Fruit fly (Drosophila melanogaster): Measurements from ENCODE around the gene CG31178.
A peak's percentile ranks its signal among the peaks of the same experiment; 100 is the strongest.

The CG31178 gene

dm6 chr3R:21836614-21837013, 36.9 kb upstream of the CG31178 start:
- TF ChIP-seq CG14711 (tag; optimal IDR thresholded peaks at IDR 0.05) (no peak), toe (GFP tag; optimal IDR thresholded peaks at IDR 0.05) (no peak), CG7101 (tag; optimal IDR thresholded peaks at IDR 0.05) (no peak), Crg-1 (GFP tag; optimal IDR thresholded peaks at IDR 0.05) (no peak), CG11617 (GFP tag; optimal IDR thresholded peaks at IDR 0.05) (no peak), Mnt (GFP tag; optimal IDR thresholded peaks at IDR 0.05) (no peak), CG33017 (tag; optimal IDR thresholded peaks at IDR 0.05) (no peak), cic (GFP tag; optimal IDR thresholded peaks at IDR 0.05) (no peak), CG1620 (GFP tag; optimal IDR thresholded peaks at IDR 0.05) (no peak), Hr96 (GFP tag; optimal IDR thresholded peaks at IDR 0.05) (no peak), cnc (optimal IDR thresholded peaks at IDR 0.05) (no peak), Clk (GFP tag; optimal IDR thresholded peaks at IDR 0.05) (no peak), bab1 (GFP tag; optimal IDR thresholded peaks at IDR 0.05) (no peak), ovo (GFP tag; optimal IDR thresholded peaks at IDR 0.05) (no peak), CG7045 (GFP tag; optimal IDR thresholded peaks at IDR 0.05) (no peak), tj (GFP tag; optimal IDR thresholded peaks at IDR 0.05) (no peak)

- no peak for TF ChIP-seq CG7045 (GFP tag; optimal IDR thresholded peaks at IDR 0.05)
- TF ChIP-seq bab1 (GFP tag; optimal IDR thresholded peaks at IDR 0.05): no peak
- TF ChIP-seq tj (GFP tag; optimal IDR thresholded peaks at IDR 0.05): no peak
- TF ChIP-seq cnc (optimal IDR thresholded peaks at IDR 0.05): no peak
- TF ChIP-seq CG1620 (GFP tag; optimal IDR thresholded peaks at IDR 0.05): no peak
- TF ChIP-seq Hr96 (GFP tag; optimal IDR thresholded peaks at IDR 0.05): no peak
- TF ChIP-seq CG11617 (GFP tag; optimal IDR thresholded peaks at IDR 0.05): no peak
- no peak for TF ChIP-seq CG33017 (tag; optimal IDR thresholded peaks at IDR 0.05)
- no peak for TF ChIP-seq Clk (GFP tag; optimal IDR thresholded peaks at IDR 0.05)
- TF ChIP-seq ovo (GFP tag; optimal IDR thresholded peaks at IDR 0.05): no peak
- TF ChIP-seq CG14711 (tag; optimal IDR thresholded peaks at IDR 0.05): no peak
- no peak for TF ChIP-seq CG12768 (GFP tag; optimal IDR thresholded peaks at IDR 0.05)
- no peak for TF ChIP-seq cic (GFP tag; optimal IDR thresholded peaks at IDR 0.05)
- TF ChIP-seq kay (GFP tag; ENCODE audit: borderline replicate concordance): no peak
- no peak for TF ChIP-seq CG5204 (GFP tag; optimal IDR thresholded peaks at IDR 0.05)
- no peak for TF ChIP-seq Crg-1 (GFP tag; optimal IDR thresholded peaks at IDR 0.05)
- no peak for TF ChIP-seq Mnt (GFP tag; optimal IDR thresholded peaks at IDR 0.05)
- TF ChIP-seq CG7101 (tag; optimal IDR thresholded peaks at IDR 0.05): no peak
- no peak for TF ChIP-seq pad (GFP tag; optimal IDR thresholded peaks at IDR 0.05)
Measured at dm6 chr3R:21837069-21837977, 36.2 kb upstream of the CG31178 start.

- TF ChIP-seq CG7045 (GFP tag; optimal IDR thresholded peaks at IDR 0.05) (no peak), CG14711 (tag; optimal IDR thresholded peaks at IDR 0.05) (no peak), kay (GFP tag; ENCODE audit: borderline replicate concordance) (no peak), CG11617 (GFP tag; optimal IDR thresholded peaks at IDR 0.05) (no peak), CG12768 (GFP tag; optimal IDR thresholded peaks at IDR 0.05) (no peak), Clk (GFP tag; optimal IDR thresholded peaks at IDR 0.05) (no peak), CG7101 (tag; optimal IDR thresholded peaks at IDR 0.05) (no peak), CG33017 (tag; optimal IDR thresholded peaks at IDR 0.05) (no peak), pad (GFP tag; optimal IDR thresholded peaks at IDR 0.05) (no peak), cnc (optimal IDR thresholded peaks at IDR 0.05) (no peak), Crg-1 (GFP tag; optimal IDR thresholded peaks at IDR 0.05) (no peak), tj (GFP tag; optimal IDR thresholded peaks at IDR 0.05) (no peak), bab1 (GFP tag; optimal IDR thresholded peaks at IDR 0.05) (no peak), ovo (GFP tag; optimal IDR thresholded peaks at IDR 0.05) (no peak), cic (GFP tag; optimal IDR thresholded peaks at IDR 0.05) (no peak), CG5204 (GFP tag; optimal IDR thresholded peaks at IDR 0.05) (no peak), CG1620 (GFP tag; optimal IDR thresholded peaks at IDR 0.05) (no peak), toe (GFP tag; optimal IDR thresholded peaks at IDR 0.05) (no peak), Mnt (GFP tag; optimal IDR thresholded peaks at IDR 0.05) (no peak)
Measured at dm6 chr3R:21838505-21838956, 35.0 kb upstream of the CG31178 start.

- TF ChIP-seq CG5204 (GFP tag; optimal IDR thresholded peaks at IDR 0.05): no peak
- TF ChIP-seq ovo (GFP tag; optimal IDR thresholded peaks at IDR 0.05): peak; percentile 46
- TF ChIP-seq tj (GFP tag; optimal IDR thresholded peaks at IDR 0.05): peak; percentile 12
- TF ChIP-seq Mnt (GFP tag; optimal IDR thresholded peaks at IDR 0.05): no peak
- TF ChIP-seq kay (GFP tag; ENCODE audit: borderline replicate concordance): no peak
- TF ChIP-seq Crg-1 (GFP tag; optimal IDR thresholded peaks at IDR 0.05): no peak
- no peak for TF ChIP-seq CG12768 (GFP tag; optimal IDR thresholded peaks at IDR 0.05)
- no peak for TF ChIP-seq Clk (GFP tag; optimal IDR thresholded peaks at IDR 0.05)
- peak; percentile 49 for TF ChIP-seq CG33017 (tag; optimal IDR thresholded peaks at IDR 0.05)
- no peak for TF ChIP-seq toe (GFP tag; optimal IDR thresholded peaks at IDR 0.05)
- peak; percentile 73 for TF ChIP-seq CG7101 (tag; optimal IDR thresholded peaks at IDR 0.05)
- TF ChIP-seq Hr96 (GFP tag; optimal IDR thresholded peaks at IDR 0.05): no peak
- TF ChIP-seq CG11617 (GFP tag; optimal IDR thresholded peaks at IDR 0.05): peak; percentile 76
- TF ChIP-seq CG1620 (GFP tag; optimal IDR thresholded peaks at IDR 0.05): no peak
- TF ChIP-seq CG14711 (tag; optimal IDR thresholded peaks at IDR 0.05): peak; percentile 68
- TF ChIP-seq CG7045 (GFP tag; optimal IDR thresholded peaks at IDR 0.05): peak; percentile 17
- TF ChIP-seq cic (GFP tag; optimal IDR thresholded peaks at IDR 0.05): no peak
- TF ChIP-seq bab1 (GFP tag; optimal IDR thresholded peaks at IDR 0.05): peak; percentile 94
- TF ChIP-seq pad (GFP tag; optimal IDR thresholded peaks at IDR 0.05): peak; percentile 9
- no peak for TF ChIP-seq cnc (optimal IDR thresholded peaks at IDR 0.05)
Measured at dm6 chr3R:21839636-21840035, 33.9 kb upstream of the CG31178 start.

- no peak for TF ChIP-seq CG1620 (GFP tag; optimal IDR thresholded peaks at IDR 0.05)
- no peak for TF ChIP-seq toe (GFP tag; optimal IDR thresholded peaks at IDR 0.05)
- TF ChIP-seq CG7045 (GFP tag; optimal IDR thresholded peaks at IDR 0.05): no peak
- no peak for TF ChIP-seq ovo (GFP tag; optimal IDR thresholded peaks at IDR 0.05)
- TF ChIP-seq tj (GFP tag; optimal IDR thresholded peaks at IDR 0.05): no peak
- TF ChIP-seq CG5204 (GFP tag; optimal IDR thresholded peaks at IDR 0.05): no peak
- TF ChIP-seq bab1 (GFP tag; optimal IDR thresholded peaks at IDR 0.05): no peak
- no peak for TF ChIP-seq CG14711 (tag; optimal IDR thresholded peaks at IDR 0.05)
- no peak for TF ChIP-seq CG12768 (GFP tag; optimal IDR thresholded peaks at IDR 0.05)
- no peak for TF ChIP-seq Crg-1 (GFP tag; optimal IDR thresholded peaks at IDR 0.05)
- no peak for TF ChIP-seq Mnt (GFP tag; optimal IDR thresholded peaks at IDR 0.05)
- no peak for TF ChIP-seq cic (GFP tag; optimal IDR thresholded peaks at IDR 0.05)
Measured at dm6 chr3R:21840432-21840831, 33.1 kb upstream of the CG31178 start.
